Fruit fly (Drosophila melanogaster) whole organism: ENCODE measurements around the gene CG9515.

Experiments used
- CG8478 ChIP-seq: fragments of >200 bp; optimal IDR thresholded peaks from 2 replicates; lab custom pipeline; 2018; ENCODE audit warnings: inconsistent platforms
- EcR ChIP-seq, 2 experiments: fragments of >200 bp; optimal IDR thresholded peaks; 2 replicates each; lab custom pipeline; 2017; ENCODE audit warnings: missing biosample characterization in 2 of 2, missing genetic modification characterization in 2 of 2, missing genetic modification reagents in 2 of 2
- usp ChIP-seq: fragments of >200 bp; optimal IDR thresholded peaks from 2 replicates; lab custom pipeline; 2017; ENCODE audit warnings: missing biosample characterization, missing genetic modification characterization, mixed read lengths

dm6 chr2L:8974506-8974905 lies 31.4 kb upstream of the CG9515 start:
- TF ChIP-seq EcR (GFP tag; optimal IDR thresholded peaks at IDR 0.05; lab: Kevin White, UChicago): no peak
- TF ChIP-seq CG8478: no peak
- TF ChIP-seq usp (GFP tag; lab: Kevin White, UChicago): no peak
